Fruit fly (Drosophila melanogaster) whole organism, embryonic: ENCODE measurements around the gene MESR6.

Experiments
- B-H2 ChIP-seq: fragments of 200-800 bp; sonication (Bioruptor generic); optimal IDR thresholded peaks from 2 replicates; lab custom pipeline; 2018; ENCODE audit warnings: missing biosample characterization, mild to moderate bottlenecking, missing genetic modification characterization
- BEAF-32 ChIP-seq: fragments of 200-800 bp; sonication (Bioruptor generic); optimal IDR thresholded peaks from 3 replicates; lab custom pipeline; 2017; ENCODE audit warnings: missing biosample characterization, missing genetic modification characterization, mild to moderate bottlenecking, moderate library complexity, missing genetic modification reagents
- Bgb ChIP-seq: fragments of 200-800 bp; sonication (Bioruptor generic); IDR thresholded peaks from 2 replicates; pipeline ENCODE4 v1.3.6; 2022; ENCODE audit warnings: missing biosample characterization, missing genetic modification characterization; ENCODE audit not compliant: partially characterized antibody
- BtbVII ChIP-seq: fragments of 200-800 bp; sonication (Bioruptor generic); optimal IDR thresholded peaks from 3 replicates; lab custom pipeline; 2017; ENCODE audit warnings: missing biosample characterization, mild to moderate bottlenecking, missing genetic modification characterization
- CG12071 ChIP-seq: fragments of 200-800 bp; sonication (Bioruptor generic); optimal IDR thresholded peaks from 3 replicates; lab custom pipeline; 2018; ENCODE audit warnings: missing biosample characterization, mild to moderate bottlenecking, missing genetic modification characterization
- CG1647 ChIP-seq: fragments of 200-800 bp; sonication (Bioruptor generic); optimal IDR thresholded peaks from 3 replicates; lab custom pipeline; 2016; ENCODE audit warnings: missing biosample characterization, missing genetic modification characterization
- CG17328 ChIP-seq: fragments of 200-800 bp; sonication (Bioruptor generic); IDR thresholded peaks from 2 replicates; pipeline ENCODE4 v1.3.6; 2022; ENCODE audit warnings: missing biosample characterization, missing genetic modification characterization
- CG17361 ChIP-seq: fragments of 200-800 bp; sonication (Bioruptor generic); IDR thresholded peaks from 3 replicates; pipeline ENCODE4 v1.3.6; 2022; ENCODE audit warnings: missing biosample characterization, missing genetic modification characterization
- CG18011 ChIP-seq: fragments of 200-800 bp; sonication (Bioruptor generic); optimal IDR thresholded peaks from 2 replicates; lab custom pipeline; 2017; ENCODE audit warnings: missing biosample characterization, missing genetic modification characterization, mild to moderate bottlenecking, moderate library complexity, missing genotype
- CG18764 ChIP-seq: fragments of 200-800 bp; sonication (Bioruptor generic); optimal IDR thresholded peaks from 3 replicates; lab custom pipeline; 2016; ENCODE audit warnings: missing biosample characterization, missing genetic modification characterization
- CG31224 ChIP-seq: fragments of 200-800 bp; sonication (Bioruptor generic); IDR thresholded peaks from 2 replicates; pipeline ENCODE4 v1.3.6; 2022; ENCODE audit warnings: missing biosample characterization, missing genetic modification characterization
- CG31365 ChIP-seq: fragments of 200-800 bp; sonication (Bioruptor generic); optimal IDR thresholded peaks from 2 replicates; lab custom pipeline; 2018; ENCODE audit warnings: missing biosample characterization, mild to moderate bottlenecking, missing genetic modification characterization
- CG33213 ChIP-seq: fragments of 200-800 bp; sonication (Bioruptor generic); optimal IDR thresholded peaks from 3 replicates; lab custom pipeline; 2016; ENCODE audit warnings: missing biosample characterization, missing genetic modification characterization
- CG33557 ChIP-seq: fragments of 200-800 bp; sonication (Bioruptor generic); optimal IDR thresholded peaks from 2 replicates; lab custom pipeline; 2019; ENCODE audit warnings: missing biosample characterization, mild to moderate bottlenecking, missing genetic modification characterization, moderate library complexity
- CG5953 ChIP-seq: fragments of 200-800 bp; sonication (Bioruptor generic); IDR thresholded peaks from 2 replicates; pipeline ENCODE4 v1.3.6; 2022; ENCODE audit warnings: missing biosample characterization, missing genetic modification characterization
- CG6765 ChIP-seq: fragments of 200-800 bp; sonication (Bioruptor generic); optimal IDR thresholded peaks from 3 replicates; lab custom pipeline; 2017; ENCODE audit warnings: missing biosample characterization, mild to moderate bottlenecking, missing genetic modification characterization
- CG6791 ChIP-seq: fragments of 200-800 bp; sonication (Bioruptor generic); IDR thresholded peaks from 3 replicates; pipeline ENCODE4 v1.3.6; 2022; ENCODE audit warnings: missing biosample characterization, missing genetic modification characterization; ENCODE audit not compliant: partially characterized antibody
- CG8944 ChIP-seq: fragments of 200-800 bp; sonication (Bioruptor generic); optimal IDR thresholded peaks from 3 replicates; lab custom pipeline; 2016; ENCODE audit warnings: missing biosample characterization, missing genetic modification characterization
- CkIIα-i1 ChIP-seq: fragments of 200-800 bp; sonication (Bioruptor generic); IDR thresholded peaks from 2 replicates; pipeline ENCODE4 v1.3.6; 2022; ENCODE audit warnings: missing biosample characterization, missing genetic modification characterization
- CoRest ChIP-seq: fragments of 200-800 bp; sonication (Bioruptor generic); optimal IDR thresholded peaks from 3 replicates; lab custom pipeline; 2018; ENCODE audit warnings: missing biosample characterization, mild to moderate bottlenecking, missing genetic modification characterization, moderate library complexity
- Dip2 ChIP-seq: fragments of 200-800 bp; sonication (Bioruptor generic); IDR thresholded peaks from 2 replicates; pipeline ENCODE4 v1.3.6; 2022; ENCODE audit warnings: missing biosample characterization, missing genetic modification characterization
- Dll ChIP-seq: fragments of 200-800 bp; sonication (Bioruptor generic); IDR thresholded peaks from 4 replicates; pipeline ENCODE4 v1.3.6; 2022; ENCODE audit warnings: missing biosample characterization, missing genetic modification characterization; ENCODE audit not compliant: partially characterized antibody
- Doc3 ChIP-seq: fragments of 200-800 bp; sonication (Bioruptor generic); IDR thresholded peaks from 3 replicates; pipeline ENCODE4 v1.3.6; 2022; ENCODE audit warnings: missing biosample characterization, missing genetic modification characterization; ENCODE audit not compliant: partially characterized antibody
- Dp ChIP-seq: fragments of 200-800 bp; sonication (Bioruptor generic); optimal IDR thresholded peaks from 2 replicates; lab custom pipeline; 2018; ENCODE audit warnings: missing biosample characterization, mild to moderate bottlenecking, missing genetic modification characterization, moderate library complexity
- ERR ChIP-seq: fragments of 200-800 bp; sonication (Bioruptor generic); optimal IDR thresholded peaks from 2 replicates; lab custom pipeline; 2016; ENCODE audit warnings: missing biosample characterization, missing genetic modification characterization
- Ets65A ChIP-seq: fragments of 200-800 bp; sonication (Bioruptor generic); peaks from one replicate; lab custom pipeline; 2016; ENCODE audit warnings: missing biosample characterization, missing genetic modification characterization
- Fer2 ChIP-seq: fragments of 200-800 bp; sonication (Bioruptor generic); optimal IDR thresholded peaks from 2 replicates; lab custom pipeline; 2018; ENCODE audit warnings: missing biosample characterization, mild to moderate bottlenecking, missing genetic modification characterization, moderate library complexity
- Hand ChIP-seq: fragments of 200-800 bp; sonication (Bioruptor generic); optimal IDR thresholded peaks from 2 replicates; lab custom pipeline; 2017; ENCODE audit warnings: mild to moderate bottlenecking, missing biosample characterization, missing genetic modification reagents, missing genetic modification characterization
- MTF-1 ChIP-seq: fragments of 200-800 bp; sonication (Bioruptor generic); optimal IDR thresholded peaks from 2 replicates; lab custom pipeline; 2018; ENCODE audit warnings: missing biosample characterization, mild to moderate bottlenecking, missing genetic modification characterization, borderline replicate concordance
- Meics ChIP-seq: fragments of 200-800 bp; sonication (Bioruptor generic); optimal IDR thresholded peaks from 2 replicates; lab custom pipeline; 2017; ENCODE audit warnings: missing biosample characterization, mild to moderate bottlenecking, missing genetic modification characterization
- Myb ChIP-seq: fragments of 200-800 bp; sonication (Bioruptor generic); optimal IDR thresholded peaks from 2 replicates; lab custom pipeline; 2016; ENCODE audit warnings: missing biosample characterization, missing genetic modification characterization
- Pdp1 ChIP-seq, 2 experiments: fragments of 200-800 bp; sonication (Bioruptor generic); optimal IDR thresholded peaks; 3 replicates each; lab custom pipeline; 2016; ENCODE audit warnings: missing biosample characterization in 2 of 2, missing genetic modification characterization in 2 of 2, mild to moderate bottlenecking in 1 of 2, moderate library complexity in 1 of 2
- Sin3A ChIP-seq: fragments of >200 bp; optimal IDR thresholded peaks from 2 replicates; lab custom pipeline; 2018
- Sry-β ChIP-seq: fragments of 200-800 bp; sonication (Bioruptor generic); optimal IDR thresholded peaks from 2 replicates; lab custom pipeline; 2018; ENCODE audit warnings: missing biosample characterization, mild to moderate bottlenecking, missing genetic modification characterization, moderate library complexity
- corto ChIP-seq: fragments of 200-800 bp; sonication (Bioruptor generic); optimal IDR thresholded peaks from 2 replicates; lab custom pipeline; 2016; ENCODE audit warnings: missing biosample characterization, mild to moderate bottlenecking, missing genetic modification characterization, moderate library complexity
- disco-r ChIP-seq: fragments of 200-800 bp; sonication (Bioruptor generic); optimal IDR thresholded peaks from 2 replicates; lab custom pipeline; 2016; ENCODE audit warnings: missing biosample characterization, missing genetic modification characterization
- ftz-f1 ChIP-seq: fragments of 200-800 bp; sonication (Bioruptor generic); optimal IDR thresholded peaks from 2 replicates; lab custom pipeline; 2016; ENCODE audit warnings: missing biosample characterization, missing genetic modification characterization
- grn ChIP-seq: fragments of 200-800 bp; sonication (Bioruptor generic); optimal IDR thresholded peaks from 3 replicates; lab custom pipeline; 2017; ENCODE audit warnings: missing biosample characterization, missing genetic modification characterization
- inv ChIP-seq: fragments of 200-800 bp; sonication (Bioruptor generic); IDR thresholded peaks from 2 replicates; pipeline ENCODE4 v1.3.6; 2022; ENCODE audit warnings: missing biosample characterization, missing genetic modification characterization; ENCODE audit not compliant: partially characterized antibody
- jigr1 ChIP-seq: fragments of 200-800 bp; sonication (Bioruptor generic); IDR thresholded peaks from 3 replicates; pipeline ENCODE4 v1.3.6; 2022; ENCODE audit warnings: missing biosample characterization, missing genetic modification characterization
- lilli ChIP-seq: fragments of 200-800 bp; sonication (Bioruptor generic); optimal IDR thresholded peaks from 3 replicates; lab custom pipeline; 2016; ENCODE audit warnings: missing biosample characterization, missing genetic modification characterization
- maf-S ChIP-seq: fragments of 200-800 bp; sonication (Bioruptor generic); optimal IDR thresholded peaks from 2 replicates; lab custom pipeline; 2016; ENCODE audit warnings: missing biosample characterization, missing genetic modification characterization
- onecut ChIP-seq: fragments of 200-800 bp; sonication (Bioruptor generic); IDR thresholded peaks from 2 replicates; pipeline ENCODE4 v1.3.6; 2022; ENCODE audit warnings: missing biosample characterization, missing genetic modification characterization
- pum ChIP-seq: fragments of 200-800 bp; sonication (Bioruptor generic); optimal IDR thresholded peaks from 2 replicates; lab custom pipeline; 2016; ENCODE audit warnings: missing biosample characterization, missing genetic modification characterization
- row ChIP-seq: fragments of 200-800 bp; sonication (Bioruptor generic); IDR thresholded peaks from 3 replicates; pipeline ENCODE4 v1.3.6; 2022; ENCODE audit warnings: missing biosample characterization, missing genetic modification characterization
- sim ChIP-seq: fragments of 200-800 bp; sonication (Bioruptor generic); IDR thresholded peaks from 2 replicates; pipeline ENCODE4 v1.3.6; 2022; ENCODE audit warnings: missing biosample characterization, missing genetic modification characterization
- sisA ChIP-seq: fragments of 200-800 bp; sonication (Bioruptor generic); IDR thresholded peaks from 2 replicates; pipeline ENCODE4 v1.3.6; 2022; ENCODE audit warnings: missing biosample characterization, missing genetic modification characterization
- slou ChIP-seq: fragments of 200-800 bp; sonication (Bioruptor generic); optimal IDR thresholded peaks from 3 replicates; lab custom pipeline; 2016; ENCODE audit warnings: missing biosample characterization, missing genetic modification characterization
- tgo ChIP-seq: fragments of 200-800 bp; sonication (Bioruptor generic); IDR thresholded peaks from 3 replicates; pipeline ENCODE4 v1.3.6; 2022; ENCODE audit warnings: missing biosample characterization, missing genetic modification characterization
- trem ChIP-seq: fragments of 200-800 bp; optimal IDR thresholded peaks from 3 replicates; lab custom pipeline; 2019; ENCODE audit warnings: missing biosample characterization, mild to moderate bottlenecking, missing genetic modification characterization, moderate library complexity
- wor ChIP-seq: fragments of 200-800 bp; sonication (Bioruptor generic); IDR thresholded peaks from 2 replicates; pipeline ENCODE4 v1.3.6; 2022; ENCODE audit warnings: missing biosample characterization, missing genetic modification characterization
- z ChIP-seq: fragments of 200-800 bp; sonication (Bioruptor generic); IDR thresholded peaks from 3 replicates; pipeline ENCODE4 v1.3.6; 2022; ENCODE audit warnings: missing biosample characterization, missing genetic modification characterization

The MESR6 gene

dm6 chr3L:19100188-19100587 lies 7.7 kb downstream of the MESR6 start, which contains the start of gene Gem2 (continued):
- TF ChIP-seq wor (GFP tag; lab: Robert Waterston, UW) (no peak), Sin3A (peak; percentile 22), trem (tag; lab: Kevin White, UChicago) (peak; percentile 43), CG33213 (GFP tag; lab: Kevin White, UChicago) (peak; percentile 21), pum (GFP tag; lab: Kevin White, UChicago) (no peak), CoRest (tag; lab: Kevin White, UChicago) (peak; percentile 41), CG8944 (GFP tag; lab: Kevin White, UChicago) (no peak), CG18011 (GFP tag; lab: Kevin White, UChicago) (no peak), row (GFP tag; lab: Robert Waterston, UW) (peak; percentile 59), CG31365 (tag; lab: Kevin White, UChicago) (no peak), Dip2 (GFP tag; lab: Robert Waterston, UW) (no peak), MTF-1 (no peak), sim (GFP tag; lab: Robert Waterston, UW) (no peak), CG18764 (GFP tag; lab: Kevin White, UChicago) (no peak), Dll (GFP tag; lab: Robert Waterston, UW) (no peak), BEAF-32 (peak; percentile 34), Pdp1 (GFP tag; optimal IDR thresholded peaks at IDR 0.05; lab: Kevin White, UChicago) (peak in 1 of 2 experiments; percentile 10), Ets65A (GFP tag; lab: Kevin White, UChicago) (no peak), BtbVII (GFP tag; lab: Kevin White, UChicago) (no peak), Myb (GFP tag; lab: Kevin White, UChicago) (peak; percentile 97), ftz-f1 (GFP tag; lab: Kevin White, UChicago) (no peak), Fer2 (no peak), CG5953 (no peak), Sry-β (GFP tag; lab: Kevin White, UChicago) (no peak), B-H2 (no peak), sisA (GFP tag; lab: Robert Waterston, UW) (no peak), CG31224 (GFP tag; lab: Robert Waterston, UW) (no peak), maf-S (GFP tag; lab: Kevin White, UChicago) (no peak), slou (no peak), CG33557 (GFP tag; lab: Kevin White, UChicago) (no peak), CkIIα-i1 (no peak), tgo (no peak), CG1647 (GFP tag; lab: Kevin White, UChicago) (no peak), ERR (no peak), CG12071 (GFP tag; lab: Kevin White, UChicago) (no peak), lilli (GFP tag; lab: Kevin White, UChicago) (no peak), Meics (GFP tag; lab: Kevin White, UChicago) (no peak), corto (GFP tag; lab: Kevin White, UChicago) (no peak), disco-r (GFP tag; lab: Kevin White, UChicago) (no peak), CG6765 (no peak), grn (no peak), CG6791 (GFP tag; lab: Robert Waterston, UW) (0 out of 3 replicates have a peak, but pooled peaks have one; percentile 21), z (no peak), inv (no peak), Bgb (peak; percentile 40), Dp (GFP tag; lab: Kevin White, UChicago) (peak; percentile 77), Doc3 (no peak), CG17361 (GFP tag; lab: Robert Waterston, UW) (no peak), jigr1 (GFP tag; lab: Robert Waterston, UW) (no peak), onecut (GFP tag; lab: Robert Waterston, UW) (0 out of 2 replicates have a peak, but pooled peaks have one; percentile 6), Hand (no peak), CG17328 (no peak)
